Worm (Caenorhabditis elegans) whole organism, L2 larva: ENCODE measurements around the gene K01D12.7.

Experiments
- aly-2 ChIP-seq: fragments of 150-350 bp; optimal IDR thresholded peaks from 2 replicates; lab custom pipeline; 2014; ENCODE audit warnings: missing biosample characterization, missing genetic modification characterization
- ama-1 ChIP-seq: fragments of 150-350 bp; optimal IDR thresholded peaks from 2 replicates; lab custom pipeline; 2018; ENCODE audit warnings: inconsistent platforms
- mab-5 ChIP-seq: fragments of 150-350 bp; optimal IDR thresholded peaks from 2 replicates; lab custom pipeline; 2014; ENCODE audit warnings: missing biosample characterization, missing genetic modification characterization
- nhr-11 ChIP-seq: fragments of 150-350 bp; optimal IDR thresholded peaks from 2 replicates; lab custom pipeline; 2014; ENCODE audit warnings: missing biosample characterization, missing genetic modification characterization
- nhr-237 ChIP-seq: fragments of 150-350 bp; optimal IDR thresholded peaks from 2 replicates; lab custom pipeline; 2014; ENCODE audit warnings: missing biosample characterization, missing genetic modification characterization
- skn-1 ChIP-seq: sonication (generic microtip); optimal IDR thresholded peaks from 2 replicates; lab custom pipeline; 2017; ENCODE audit warnings: missing biosample characterization, missing genetic modification characterization
- sma-9 ChIP-seq, 2 experiments: fragments of 150-350 bp in 1 of 2; sonication (generic microtip) in 1 of 2; optimal IDR thresholded peaks; 2 replicates each; lab custom pipeline; 2014 to 2016; ENCODE audit warnings: missing genetic modification characterization in 2 of 2, mild to moderate bottlenecking in 1 of 2, missing biosample characterization in 1 of 2, missing compliant biosample characterization in 1 of 2, missing genetic modification reagents in 1 of 2, moderate library complexity in 1 of 2
- snpc-4 ChIP-seq: fragments of 150-350 bp; optimal IDR thresholded peaks from 2 replicates; lab custom pipeline; 2014; ENCODE audit warnings: missing biosample characterization, missing genetic modification characterization
- unc-62 ChIP-seq: fragments of 150-350 bp; optimal IDR thresholded peaks from 2 replicates; lab custom pipeline; 2014; ENCODE audit warnings: missing biosample characterization, missing genetic modification reagents, missing genetic modification characterization

DNA sequence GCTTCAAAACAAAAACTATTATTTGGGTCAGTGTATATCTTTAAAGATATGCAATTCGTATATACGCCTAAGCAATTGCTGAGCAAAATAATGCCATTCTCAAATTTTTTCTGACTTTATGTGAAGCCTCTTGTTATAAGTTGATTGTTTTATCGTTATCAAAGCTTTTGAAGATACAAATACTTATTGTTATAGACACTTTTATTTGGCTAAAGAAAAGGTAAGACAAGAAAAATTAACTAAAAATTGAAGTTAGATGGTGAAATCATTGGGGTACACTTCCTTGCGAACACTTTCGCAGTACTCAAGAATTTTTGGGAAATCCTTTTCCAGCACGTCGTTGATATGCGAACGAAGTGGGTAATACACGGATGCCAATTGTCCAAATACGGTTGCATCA, 11.0 kb upstream of the K01D12.7 start:
- no peak for TF ChIP-seq unc-62 (GFP tag; lab: Kevin White, UChicago)
- no peak for TF ChIP-seq ama-1 (lab: Kevin White, UChicago)
- TF ChIP-seq sma-9 (GFP tag; optimal IDR thresholded peaks at IDR 0.05; lab: Kevin White, UChicago): no peak
- no peak for TF ChIP-seq sma-9 (tag; optimal IDR thresholded peaks at IDR 0.05; lab: Kevin White, UChicago)
- no peak for TF ChIP-seq snpc-4 (tag; lab: Kevin White, UChicago)
- no peak for TF ChIP-seq skn-1
- TF ChIP-seq nhr-237 (tag; lab: Kevin White, UChicago): no peak
- TF ChIP-seq aly-2 (tag; lab: Kevin White, UChicago): no peak
- no peak for TF ChIP-seq mab-5
- no peak for TF ChIP-seq nhr-11 (tag; lab: Kevin White, UChicago)
